Worm (Caenorhabditis elegans) whole organism, L4/young adult: ENCODE data around the gene nhr-167.

Experiments used
- dao-5 ChIP-seq: sonication (generic microtip); optimal IDR thresholded peaks from 2 replicates; lab custom pipeline; 2016; ENCODE audit warnings: missing genotype, missing genetic modification characterization, moderate library complexity, missing compliant biosample characterization
- him-1 ChIP-seq: sonication (generic microtip); optimal IDR thresholded peaks from 2 replicates; lab custom pipeline; 2016; ENCODE audit warnings: missing genotype, missing genetic modification reagents, missing genetic modification characterization, missing compliant biosample characterization

DNA sequence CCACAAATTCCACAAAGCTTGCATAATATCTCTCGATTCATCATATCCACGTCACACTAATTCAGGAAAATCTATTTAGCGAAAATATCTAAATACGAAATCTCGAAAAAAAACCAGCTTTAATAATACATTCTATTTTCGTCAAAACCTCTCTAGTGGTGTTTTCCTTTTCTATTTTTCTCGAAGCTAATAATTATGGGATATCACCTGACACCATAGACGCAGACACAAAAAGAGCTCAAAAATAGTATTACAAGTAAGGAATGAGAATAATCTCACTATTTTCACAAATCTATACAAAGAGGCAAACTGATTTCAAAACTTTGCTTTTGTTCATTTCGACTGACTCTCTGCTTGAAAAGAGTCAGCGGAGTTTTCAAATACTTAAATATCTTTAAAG is 12.8 kb downstream of the nhr-167 start:
- TF ChIP-seq him-1 (tag; lab: Kevin White, UChicago) (no peak), dao-5 (tag; lab: Kevin White, UChicago) (no peak)
